Fruit fly (Drosophila melanogaster) S2 (cell line): ENCODE data around the gene Kul.

Experiments used
- CG8478 ChIP-seq: fragments of >200 bp; optimal IDR thresholded peaks from 2 replicates; lab custom pipeline; 2018
- CTCF ChIP-seq, 2 experiments: fragments of >200 bp; optimal IDR thresholded peaks; 2 replicates each; lab custom pipeline; 2018

DNA sequence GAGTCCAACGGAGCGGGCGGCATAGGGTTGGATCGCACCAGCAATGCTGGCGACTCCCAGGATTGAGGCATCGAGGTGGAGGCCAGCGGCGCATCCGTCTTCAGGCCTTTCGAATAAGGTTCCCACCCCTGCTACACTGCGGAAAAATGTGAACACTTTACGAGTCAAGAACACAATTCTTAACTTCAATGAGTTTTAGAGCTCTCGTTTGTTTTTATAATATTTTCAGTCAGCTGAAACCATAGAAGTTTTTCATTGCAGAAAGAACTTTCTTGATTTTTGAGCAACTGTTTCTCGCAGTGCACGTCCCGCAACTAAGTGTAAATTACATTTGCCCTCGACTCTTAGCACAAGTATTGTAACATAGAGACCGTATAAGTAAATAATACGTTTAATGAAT, 29.3 kb upstream of the Kul start:
- TF ChIP-seq CG8478 (no peak), CTCF (optimal IDR thresholded peaks at IDR 0.05; lab: Kevin White, UChicago) (no peak)
